Fruit fly (Drosophila melanogaster) whole organism, embryonic: ENCODE data around the gene CG10347.
A peak's percentile ranks its signal among the peaks of the same experiment; 100 is the strongest.

Experiments
- Blimp-1 ChIP-seq: fragments of 200-800 bp; sonication (Bioruptor generic); optimal IDR thresholded peaks from 3 replicates; lab custom pipeline; 2018; ENCODE audit warnings: missing biosample characterization, missing genetic modification characterization, mild to moderate bottlenecking, moderate library complexity, missing genetic modification reagents
- CG1024 ChIP-seq: fragments of 200-800 bp; sonication (Bioruptor generic); IDR thresholded peaks from 2 replicates; pipeline ENCODE4 v1.3.6; 2022; ENCODE audit warnings: missing biosample characterization, missing genetic modification characterization
- CG1602 ChIP-seq: fragments of 200-800 bp; sonication (Bioruptor generic); optimal IDR thresholded peaks from 3 replicates; lab custom pipeline; 2016; ENCODE audit warnings: missing biosample characterization, missing genetic modification characterization
- CG1647 ChIP-seq: fragments of 200-800 bp; sonication (Bioruptor generic); optimal IDR thresholded peaks from 3 replicates; lab custom pipeline; 2016; ENCODE audit warnings: missing biosample characterization, missing genetic modification characterization
- CG16813 ChIP-seq: fragments of 200-800 bp; sonication (Bioruptor generic); IDR thresholded peaks from 3 replicates; pipeline ENCODE4 v1.3.6; 2022; ENCODE audit warnings: missing biosample characterization, missing genetic modification characterization; ENCODE audit not compliant: partially characterized antibody
- CG16815 ChIP-seq: fragments of 200-800 bp; sonication (Bioruptor generic); optimal IDR thresholded peaks from 3 replicates; lab custom pipeline; 2017; ENCODE audit warnings: missing biosample characterization, mild to moderate bottlenecking, missing genetic modification characterization
- CG16863 ChIP-seq: fragments of 200-800 bp; sonication (Bioruptor generic); optimal IDR thresholded peaks from 3 replicates; lab custom pipeline; 2016; ENCODE audit warnings: missing biosample characterization, missing genetic modification characterization
- CG2678 ChIP-seq: fragments of 200-800 bp; sonication (Bioruptor generic); optimal IDR thresholded peaks from 3 replicates; lab custom pipeline; 2019; ENCODE audit warnings: missing biosample characterization, mild to moderate bottlenecking, missing genetic modification characterization, moderate library complexity
- CG2875 ChIP-seq: fragments of 200-800 bp; sonication (Bioruptor generic); optimal IDR thresholded peaks from 2 replicates; lab custom pipeline; 2017; ENCODE audit warnings: missing biosample characterization, mild to moderate bottlenecking, missing genetic modification characterization, missing genetic modification reagents
- CG3065 ChIP-seq: fragments of 200-800 bp; sonication (Bioruptor generic); optimal IDR thresholded peaks from 2 replicates; lab custom pipeline; 2016; ENCODE audit warnings: missing biosample characterization, missing genetic modification characterization
- CG3726 ChIP-seq: fragments of 200-800 bp; sonication (Bioruptor generic); IDR thresholded peaks from 3 replicates; pipeline ENCODE4, ENCODE4 v1.3.6; 2022; ENCODE audit warnings: missing biosample characterization, missing genetic modification characterization
- CG3838 ChIP-seq: fragments of 200-800 bp; sonication (Bioruptor generic); optimal IDR thresholded peaks from 3 replicates; lab custom pipeline; 2016; ENCODE audit warnings: missing biosample characterization, missing genetic modification characterization
- CG5245 ChIP-seq: fragments of 200-800 bp; sonication (Bioruptor generic); optimal IDR thresholded peaks from 3 replicates; lab custom pipeline; 2016; ENCODE audit warnings: missing biosample characterization, missing genetic modification characterization
- CG6254 ChIP-seq: fragments of 200-800 bp; sonication (Bioruptor generic); optimal IDR thresholded peaks from 3 replicates; lab custom pipeline; 2017; ENCODE audit warnings: mild to moderate bottlenecking, missing biosample characterization, missing genetic modification reagents, missing genetic modification characterization
- CG6654 ChIP-seq: fragments of 200-800 bp; sonication (Bioruptor generic); optimal IDR thresholded peaks from 2 replicates; lab custom pipeline; 2017; ENCODE audit warnings: missing biosample characterization, mild to moderate bottlenecking, missing genetic modification characterization
- CG7372 ChIP-seq: fragments of 200-800 bp; sonication (Bioruptor generic); IDR thresholded peaks from 2 replicates; pipeline ENCODE4 v1.3.6; 2022; ENCODE audit warnings: missing biosample characterization, missing genetic modification characterization
- CG7839 ChIP-seq: fragments of 200-800 bp; sonication (Bioruptor generic); optimal IDR thresholded peaks from 3 replicates; lab custom pipeline; 2018; ENCODE audit warnings: missing biosample characterization, mild to moderate bottlenecking, missing genetic modification characterization, moderate library complexity
- CG8388 ChIP-seq: fragments of 200-800 bp; sonication (Bioruptor generic); optimal IDR thresholded peaks from 2 replicates; lab custom pipeline; 2019; ENCODE audit warnings: missing biosample characterization, mild to moderate bottlenecking, missing genetic modification characterization, moderate library complexity
- CG8765 ChIP-seq: fragments of 200-800 bp; sonication (Bioruptor generic); IDR thresholded peaks from 2 replicates; pipeline ENCODE4 v1.3.6; 2022; ENCODE audit warnings: missing biosample characterization, missing genetic modification characterization
- CHES-1-like ChIP-seq: fragments of 200-800 bp; sonication (Bioruptor generic); optimal IDR thresholded peaks from 2 replicates; lab custom pipeline; 2016; ENCODE audit warnings: missing biosample characterization, missing genetic modification characterization
- Dip2 ChIP-seq: fragments of 200-800 bp; sonication (Bioruptor generic); IDR thresholded peaks from 2 replicates; pipeline ENCODE4 v1.3.6; 2022; ENCODE audit warnings: missing biosample characterization, missing genetic modification characterization
- Eip74EF ChIP-seq, 2 experiments: fragments of 200-800 bp in 1 of 2; fragments of >200 bp in 1 of 2; sonication (Bioruptor generic) in 1 of 2; optimal IDR thresholded peaks; 2 replicates each; lab custom pipeline; 2017 to 2019; ENCODE audit warnings: missing biosample characterization in 2 of 2, missing genetic modification characterization in 2 of 2, mild to moderate bottlenecking in 1 of 2, moderate library complexity in 1 of 2
- HLH4C ChIP-seq: fragments of 200-800 bp; sonication (Bioruptor generic); IDR thresholded peaks from 3 replicates; pipeline ENCODE4 v1.3.6; 2022; ENCODE audit warnings: missing biosample characterization, missing genetic modification characterization; ENCODE audit not compliant: partially characterized antibody
- HLH54F ChIP-seq: fragments of 200-800 bp; sonication (Bioruptor generic); optimal IDR thresholded peaks from 3 replicates; lab custom pipeline; 2016; ENCODE audit warnings: missing biosample characterization, missing genetic modification characterization
- Hey ChIP-seq: fragments of 200-800 bp; sonication (Bioruptor generic); optimal IDR thresholded peaks from 3 replicates; lab custom pipeline; 2018; ENCODE audit warnings: missing biosample characterization, mild to moderate bottlenecking, missing genetic modification characterization
- Hsf ChIP-seq: fragments of 200-800 bp; sonication (Bioruptor generic); optimal IDR thresholded peaks from 3 replicates; lab custom pipeline; 2016; ENCODE audit warnings: missing biosample characterization, missing genetic modification characterization
- Kr ChIP-seq: fragments of 200-800 bp; sonication (Bioruptor generic); optimal IDR thresholded peaks from 2 replicates; lab custom pipeline; 2017; ENCODE audit warnings: missing biosample characterization, mild to moderate bottlenecking, missing genetic modification characterization
- Lim3 ChIP-seq: fragments of 200-800 bp; sonication (Bioruptor generic); IDR thresholded peaks from 2 replicates; pipeline ENCODE4 v1.3.6; 2022; ENCODE audit warnings: missing biosample characterization, missing genetic modification characterization
- MTF-1 ChIP-seq: fragments of 200-800 bp; sonication (Bioruptor generic); optimal IDR thresholded peaks from 2 replicates; lab custom pipeline; 2018; ENCODE audit warnings: missing biosample characterization, mild to moderate bottlenecking, missing genetic modification characterization, borderline replicate concordance
- Nf-YB ChIP-seq: fragments of 200-800 bp; sonication (Bioruptor generic); optimal IDR thresholded peaks from 3 replicates; lab custom pipeline; 2019; ENCODE audit warnings: missing biosample characterization, mild to moderate bottlenecking, missing genetic modification characterization, moderate library complexity
- Pdp1 ChIP-seq, 2 experiments: fragments of 200-800 bp; sonication (Bioruptor generic); optimal IDR thresholded peaks; 3 replicates each; lab custom pipeline; 2016; ENCODE audit warnings: missing biosample characterization in 2 of 2, missing genetic modification characterization in 2 of 2, mild to moderate bottlenecking in 1 of 2, moderate library complexity in 1 of 2
- Xbp1 ChIP-seq: fragments of 200-800 bp; sonication (Bioruptor generic); optimal IDR thresholded peaks from 3 replicates; lab custom pipeline; 2016; ENCODE audit warnings: missing biosample characterization, mild to moderate bottlenecking, missing genetic modification characterization
- abd-A ChIP-seq: fragments of 200-800 bp; sonication (Bioruptor generic); optimal IDR thresholded peaks from 3 replicates; lab custom pipeline; 2019; ENCODE audit warnings: missing biosample characterization, mild to moderate bottlenecking, missing genetic modification characterization, moderate library complexity
- ash1 ChIP-seq: fragments of 200-800 bp; sonication (Bioruptor generic); optimal IDR thresholded peaks from 2 replicates; lab custom pipeline; 2018; ENCODE audit warnings: missing biosample characterization, mild to moderate bottlenecking, missing genetic modification characterization
- caup ChIP-seq: fragments of 200-800 bp; sonication (Bioruptor generic); optimal IDR thresholded peaks from 3 replicates; lab custom pipeline; 2017; ENCODE audit warnings: missing biosample characterization, mild to moderate bottlenecking, missing genetic modification characterization, moderate library complexity; ENCODE audit not compliant: severe bottlenecking
- croc ChIP-seq: fragments of 200-800 bp; sonication (Bioruptor generic); conservative IDR thresholded peaks from 3 replicates; pipeline ENCODE4 v1.3.6; 2022; ENCODE audit warnings: missing biosample characterization, missing genetic modification characterization
- disco-r ChIP-seq: fragments of 200-800 bp; sonication (Bioruptor generic); optimal IDR thresholded peaks from 2 replicates; lab custom pipeline; 2016; ENCODE audit warnings: missing biosample characterization, missing genetic modification characterization
- en ChIP-seq: fragments of 200-800 bp; sonication (Bioruptor generic); optimal IDR thresholded peaks from 2 replicates; lab custom pipeline; 2016; ENCODE audit warnings: missing biosample characterization, missing genetic modification characterization
- exex ChIP-seq: fragments of 200-800 bp; sonication (Bioruptor generic); optimal IDR thresholded peaks from 4 replicates; lab custom pipeline; 2018; ENCODE audit warnings: missing biosample characterization, mild to moderate bottlenecking, missing genetic modification characterization, moderate library complexity
- nom ChIP-seq: fragments of 200-800 bp; sonication (Bioruptor generic); optimal IDR thresholded peaks from 2 replicates; lab custom pipeline; 2017; ENCODE audit warnings: missing biosample characterization, missing genetic modification characterization, mild to moderate bottlenecking, moderate library complexity, missing genetic modification reagents
- pb ChIP-seq: fragments of 200-800 bp; sonication (Bioruptor generic); optimal IDR thresholded peaks from 3 replicates; lab custom pipeline; 2016; ENCODE audit warnings: missing biosample characterization, missing genetic modification characterization
- pita ChIP-seq: fragments of 200-800 bp; sonication (Bioruptor generic); optimal IDR thresholded peaks from 2 replicates; lab custom pipeline; 2017; ENCODE audit warnings: missing biosample characterization, mild to moderate bottlenecking, missing genetic modification characterization
- salm ChIP-seq: fragments of 200-800 bp; sonication (Bioruptor generic); optimal IDR thresholded peaks from 2 replicates; lab custom pipeline; 2018; ENCODE audit warnings: missing biosample characterization, mild to moderate bottlenecking, missing genetic modification characterization
- sim ChIP-seq: fragments of 200-800 bp; sonication (Bioruptor generic); IDR thresholded peaks from 2 replicates; pipeline ENCODE4 v1.3.6; 2022; ENCODE audit warnings: missing biosample characterization, missing genetic modification characterization
- sqz ChIP-seq: fragments of 200-800 bp; sonication (Bioruptor generic); optimal IDR thresholded peaks from 3 replicates; lab custom pipeline; 2018; ENCODE audit warnings: missing biosample characterization, mild to moderate bottlenecking, missing genetic modification characterization
- sug ChIP-seq: fragments of 200-800 bp; optimal IDR thresholded peaks from 2 replicates; lab custom pipeline; 2019; ENCODE audit warnings: missing biosample characterization, mild to moderate bottlenecking, missing genetic modification characterization, moderate library complexity
- trem ChIP-seq: fragments of 200-800 bp; optimal IDR thresholded peaks from 3 replicates; lab custom pipeline; 2019; ENCODE audit warnings: missing biosample characterization, mild to moderate bottlenecking, missing genetic modification characterization, moderate library complexity
- ttk ChIP-seq: fragments of 200-800 bp; sonication (Bioruptor generic); IDR thresholded peaks from 2 replicates; pipeline ENCODE4 v2.1.2; 2022; ENCODE audit warnings: missing biosample characterization, missing genetic modification characterization
- unpg ChIP-seq: fragments of 200-800 bp; sonication (Bioruptor generic); optimal IDR thresholded peaks from 3 replicates; lab custom pipeline; 2018; ENCODE audit warnings: missing biosample characterization, mild to moderate bottlenecking, missing genetic modification characterization, moderate library complexity

Gene CG10347

dm6 chrX:11848507-11849264, 6.0 kb downstream of the CG10347 start (continued):
- peak; percentile 69 for TF ChIP-seq CG2678 (tag; lab: Kevin White, UChicago)
- TF ChIP-seq unpg (GFP tag; lab: Kevin White, UChicago): peak; percentile 62
- no peak for TF ChIP-seq croc (GFP tag; lab: Robert Waterston, UW)
- TF ChIP-seq Nf-YB (GFP tag; lab: Kevin White, UChicago): peak; percentile 15
- no peak for TF ChIP-seq CG7372 (GFP tag; lab: Robert Waterston, UW)
- TF ChIP-seq pb (GFP tag; lab: Kevin White, UChicago): no peak
- TF ChIP-seq nom: no peak
- no peak for TF ChIP-seq CHES-1-like
- TF ChIP-seq Dip2 (GFP tag; lab: Robert Waterston, UW): no peak
- TF ChIP-seq ttk: no peak
- peak in 1 of 2 experiments; percentile 32 for TF ChIP-seq Eip74EF (GFP tag; optimal IDR thresholded peaks at IDR 0.05; lab: Kevin White, UChicago)
- TF ChIP-seq CG1647 (GFP tag; lab: Kevin White, UChicago): no peak
- TF ChIP-seq CG1024: 0 out of 2 replicates have a peak, but pooled peaks have one; percentile 17
- no peak for TF ChIP-seq CG3065 (GFP tag; lab: Kevin White, UChicago)
- TF ChIP-seq CG7839 (tag; lab: Kevin White, UChicago): peak; percentile 55
- peak; percentile 78 for TF ChIP-seq abd-A
- no peak for TF ChIP-seq Kr (GFP tag; lab: Kevin White, UChicago)
- TF ChIP-seq sug (tag; lab: Kevin White, UChicago): no peak
- TF ChIP-seq CG1602 (GFP tag; lab: Kevin White, UChicago): no peak
- TF ChIP-seq CG2875: no peak
- no peak for TF ChIP-seq sim (GFP tag; lab: Robert Waterston, UW)
- TF ChIP-seq HLH54F: no peak
- no peak for TF ChIP-seq CG16863 (GFP tag; lab: Kevin White, UChicago)
- TF ChIP-seq disco-r (GFP tag; lab: Kevin White, UChicago): no peak
- TF ChIP-seq Xbp1 (GFP tag; lab: Kevin White, UChicago): peak; percentile 39
- no peak for TF ChIP-seq CG5245 (GFP tag; lab: Kevin White, UChicago)
- TF ChIP-seq Hsf (GFP tag; lab: Kevin White, UChicago): no peak
- TF ChIP-seq Lim3: no peak
- TF ChIP-seq Blimp-1 (GFP tag; lab: Kevin White, UChicago): peak; percentile 65
- peak; percentile 44 for TF ChIP-seq sqz (GFP tag; lab: Kevin White, UChicago)
- no peak for TF ChIP-seq Hey (tag; lab: Kevin White, UChicago)
- TF ChIP-seq en (GFP tag; lab: Kevin White, UChicago): no peak
- no peak for TF ChIP-seq CG6254
- no peak for TF ChIP-seq CG8765 (GFP tag; lab: Robert Waterston, UW)
- TF ChIP-seq trem (tag; lab: Kevin White, UChicago): no peak
- no peak for TF ChIP-seq CG3838
- TF ChIP-seq CG3726 (GFP tag; lab: Robert Waterston, UW): no peak
- TF ChIP-seq CG8388: peak; percentile 37
- TF ChIP-seq exex (tag; lab: Kevin White, UChicago): no peak
- TF ChIP-seq salm: peak; percentile 8
- no peak for TF ChIP-seq ash1 (GFP tag; lab: Kevin White, UChicago)
- TF ChIP-seq MTF-1 (GFP tag; lab: Kevin White, UChicago): no peak
- TF ChIP-seq CG16815 (GFP tag; lab: Kevin White, UChicago): no peak
- no peak for TF ChIP-seq CG6654 (GFP tag; lab: Kevin White, UChicago)
- no peak for TF ChIP-seq pita
- no peak for TF ChIP-seq HLH4C (GFP tag; lab: Robert Waterston, UW)
- TF ChIP-seq caup (GFP tag; lab: Kevin White, UChicago): peak; percentile 34
- no peak for TF ChIP-seq Pdp1 (GFP tag; optimal IDR thresholded peaks at IDR 0.05; lab: Kevin White, UChicago)
- TF ChIP-seq CG16813 (GFP tag; lab: Robert Waterston, UW): no peak
